Worm (Caenorhabditis elegans): ENCODE data around the gene btb-19.

- no peak for TF ChIP-seq cog-1 (tag; optimal IDR thresholded peaks at IDR 0.05)
- no peak for TF ChIP-seq tab-1 (GFP tag; IDR thresholded peaks at IDR 0.05)
- no peak for TF ChIP-seq T22C8.4 (GFP tag; IDR thresholded peaks at IDR 0.05)
- no peak for TF ChIP-seq flt-1 (GFP tag; IDR thresholded peaks at IDR 0.05)
- no peak for TF ChIP-seq ref-1 (GFP tag; conservative IDR thresholded peaks at IDR 0.05)
Measured at ce11 chrII:14488661-14489060, 33.3 kb downstream of the btb-19 start, which contains the start of gene usp-14.
